Fruit fly (Drosophila melanogaster) whole organism, embryonic: ENCODE data around the gene CG14054.

Experiments
- Asciz ChIP-seq: fragments of 200-800 bp; sonication (Bioruptor generic); optimal IDR thresholded peaks from 2 replicates; lab custom pipeline; 2017; ENCODE audit warnings: missing biosample characterization, mild to moderate bottlenecking, missing genetic modification characterization, missing genetic modification reagents
- B-H2 ChIP-seq: fragments of 200-800 bp; sonication (Bioruptor generic); optimal IDR thresholded peaks from 2 replicates; lab custom pipeline; 2018; ENCODE audit warnings: missing biosample characterization, mild to moderate bottlenecking, missing genetic modification characterization
- BEAF-32 ChIP-seq: fragments of 200-800 bp; sonication (Bioruptor generic); optimal IDR thresholded peaks from 3 replicates; lab custom pipeline; 2017; ENCODE audit warnings: missing biosample characterization, missing genetic modification characterization, mild to moderate bottlenecking, moderate library complexity, missing genetic modification reagents
- CG13424 ChIP-seq: fragments of 200-800 bp; sonication (Bioruptor generic); optimal IDR thresholded peaks from 2 replicates; lab custom pipeline; 2019; ENCODE audit warnings: missing biosample characterization, mild to moderate bottlenecking, missing genetic modification characterization, moderate library complexity
- CG13624 ChIP-seq: fragments of 200-800 bp; sonication (Bioruptor generic); optimal IDR thresholded peaks from 2 replicates; lab custom pipeline; 2016; ENCODE audit warnings: missing biosample characterization, missing genetic modification characterization
- CG14050 ChIP-seq: fragments of 200-800 bp; sonication (Bioruptor generic); IDR thresholded peaks from 3 replicates; pipeline ENCODE4 v1.3.6; 2022; ENCODE audit warnings: missing biosample characterization, missing genetic modification characterization
- CG15269 ChIP-seq: fragments of 200-800 bp; sonication (Bioruptor generic); optimal IDR thresholded peaks from 2 replicates; lab custom pipeline; 2018; ENCODE audit warnings: missing biosample characterization, mild to moderate bottlenecking, missing genetic modification characterization, moderate library complexity
- CG15514 ChIP-seq: fragments of 200-800 bp; sonication (Bioruptor generic); optimal IDR thresholded peaks from 3 replicates; lab custom pipeline; 2017; ENCODE audit warnings: missing biosample characterization, missing genetic modification characterization, mild to moderate bottlenecking, moderate library complexity, missing genetic modification reagents
- CG1603 ChIP-seq: fragments of 200-800 bp; sonication (Bioruptor generic); optimal IDR thresholded peaks from 2 replicates; lab custom pipeline; 2019; ENCODE audit warnings: missing biosample characterization, mild to moderate bottlenecking, missing genetic modification characterization, moderate library complexity
- CG18262 ChIP-seq: fragments of 200-800 bp; optimal IDR thresholded peaks from 3 replicates; lab custom pipeline; 2019; ENCODE audit warnings: missing biosample characterization, mild to moderate bottlenecking, missing genetic modification characterization, moderate library complexity
- CG18599 ChIP-seq: fragments of 200-800 bp; sonication (Bioruptor generic); optimal IDR thresholded peaks from 3 replicates; lab custom pipeline; 2017; ENCODE audit warnings: missing biosample characterization, missing genetic modification characterization, mild to moderate bottlenecking, moderate library complexity, missing genetic modification reagents
- CG4360 ChIP-seq: fragments of 200-800 bp; sonication (Bioruptor generic); IDR thresholded peaks from 2 replicates; pipeline ENCODE4 v1.3.6; 2022; ENCODE audit warnings: missing biosample characterization, missing genetic modification characterization
- CG5245 ChIP-seq: fragments of 200-800 bp; sonication (Bioruptor generic); optimal IDR thresholded peaks from 3 replicates; lab custom pipeline; 2016; ENCODE audit warnings: missing biosample characterization, missing genetic modification characterization
- CG6654 ChIP-seq: fragments of 200-800 bp; sonication (Bioruptor generic); optimal IDR thresholded peaks from 2 replicates; lab custom pipeline; 2017; ENCODE audit warnings: missing biosample characterization, mild to moderate bottlenecking, missing genetic modification characterization
- CG7357 ChIP-seq: fragments of 200-800 bp; sonication (Bioruptor generic); IDR thresholded peaks from 3 replicates; pipeline ENCODE4 v1.3.6; 2022; ENCODE audit warnings: missing biosample characterization, missing genetic modification characterization
- CG7745 ChIP-seq: fragments of 200-800 bp; sonication (Bioruptor generic); optimal IDR thresholded peaks from 2 replicates; lab custom pipeline; 2018; ENCODE audit warnings: missing biosample characterization, mild to moderate bottlenecking, missing genetic modification characterization, moderate library complexity
- CG8359 ChIP-seq: fragments of 200-800 bp; sonication (Bioruptor generic); optimal IDR thresholded peaks from 2 replicates; lab custom pipeline; 2017; ENCODE audit warnings: missing biosample characterization, mild to moderate bottlenecking, missing genetic modification characterization, borderline replicate concordance
- CG9876 ChIP-seq: fragments of 200-800 bp; sonication (Bioruptor generic); optimal IDR thresholded peaks from 2 replicates; lab custom pipeline; 2016; ENCODE audit warnings: missing biosample characterization, missing genetic modification characterization
- CHES-1-like ChIP-seq: fragments of 200-800 bp; sonication (Bioruptor generic); optimal IDR thresholded peaks from 2 replicates; lab custom pipeline; 2016; ENCODE audit warnings: missing biosample characterization, missing genetic modification characterization
- CTCF ChIP-seq: fragments of 200-800 bp; sonication (Bioruptor generic); optimal IDR thresholded peaks from 2 replicates; lab custom pipeline; 2017; ENCODE audit warnings: missing biosample characterization, mild to moderate bottlenecking, missing genetic modification characterization, moderate library complexity
- Dp ChIP-seq: fragments of 200-800 bp; sonication (Bioruptor generic); optimal IDR thresholded peaks from 2 replicates; lab custom pipeline; 2018; ENCODE audit warnings: missing biosample characterization, mild to moderate bottlenecking, missing genetic modification characterization, moderate library complexity
- HLH54F ChIP-seq: fragments of 200-800 bp; sonication (Bioruptor generic); optimal IDR thresholded peaks from 3 replicates; lab custom pipeline; 2016; ENCODE audit warnings: missing biosample characterization, missing genetic modification characterization
- HLHmδ ChIP-seq: fragments of 200-800 bp; sonication (Bioruptor generic); optimal IDR thresholded peaks from 2 replicates; lab custom pipeline; 2018; ENCODE audit warnings: missing biosample characterization, mild to moderate bottlenecking, missing genetic modification characterization, moderate library complexity
- Hr39 ChIP-seq: fragments of >200 bp; optimal IDR thresholded peaks from 2 replicates; lab custom pipeline; 2017
- Lhr ChIP-seq: fragments of 200-800 bp; sonication (Bioruptor generic); optimal IDR thresholded peaks from 3 replicates; lab custom pipeline; 2017; ENCODE audit warnings: mild to moderate bottlenecking, missing biosample characterization, missing genetic modification reagents, missing genetic modification characterization
- Neu2 ChIP-seq: fragments of 200-800 bp; sonication (Bioruptor generic); optimal IDR thresholded peaks from 3 replicates; lab custom pipeline; 2016; ENCODE audit warnings: missing biosample characterization, missing genetic modification characterization, borderline replicate concordance
- Oaz ChIP-seq: fragments of 200-800 bp; sonication (Bioruptor generic); IDR thresholded peaks from 2 replicates; pipeline ENCODE4 v1.3.6; 2022; ENCODE audit warnings: missing biosample characterization, missing genetic modification characterization
- Opbp ChIP-seq: fragments of 200-800 bp; sonication (Bioruptor generic); IDR thresholded peaks from 3 replicates; pipeline ENCODE4 v1.3.6; 2022; ENCODE audit warnings: missing biosample characterization, missing genetic modification characterization; ENCODE audit not compliant: partially characterized antibody
- Rfx ChIP-seq: fragments of 200-800 bp; sonication (Bioruptor generic); IDR thresholded peaks from 2 replicates; pipeline ENCODE4 v1.3.6; 2022; ENCODE audit warnings: missing biosample characterization, missing genetic modification characterization
- Scr ChIP-seq: fragments of 200-800 bp; sonication (Bioruptor generic); IDR thresholded peaks from 2 replicates; pipeline ENCODE4 v1.3.6; 2022; ENCODE audit warnings: missing biosample characterization, missing genetic modification characterization; ENCODE audit not compliant: partially characterized antibody
- YL-1 ChIP-seq: fragments of 200-800 bp; sonication (Bioruptor generic); optimal IDR thresholded peaks from 3 replicates; lab custom pipeline; 2017; ENCODE audit warnings: missing biosample characterization, mild to moderate bottlenecking, missing genetic modification characterization
- aop ChIP-seq: fragments of 200-800 bp; sonication (Bioruptor generic); IDR thresholded peaks from 2 replicates; pipeline ENCODE4 v1.3.6; 2022; ENCODE audit warnings: missing biosample characterization, missing genetic modification characterization
- bab2 ChIP-seq: fragments of 200-800 bp; sonication (Bioruptor generic); optimal IDR thresholded peaks from 2 replicates; lab custom pipeline; 2016; ENCODE audit warnings: missing biosample characterization, missing genetic modification characterization
- bcd ChIP-seq: fragments of 200-800 bp; sonication (Bioruptor generic); optimal IDR thresholded peaks from 2 replicates; lab custom pipeline; 2017; ENCODE audit warnings: missing biosample characterization, mild to moderate bottlenecking, missing genetic modification characterization
- br ChIP-seq: fragments of >200 bp; optimal IDR thresholded peaks from 2 replicates; lab custom pipeline; 2017
- cas ChIP-seq: fragments of 200-800 bp; sonication (Bioruptor generic); IDR thresholded peaks from 2 replicates; pipeline ENCODE4 v1.3.6; 2022; ENCODE audit warnings: missing biosample characterization, missing genetic modification characterization
- dimm ChIP-seq: fragments of 200-800 bp; sonication (Bioruptor generic); IDR thresholded peaks from 2 replicates; pipeline ENCODE4 v1.3.6; 2022; ENCODE audit warnings: missing biosample characterization, missing genetic modification characterization
- eve ChIP-seq, 2 experiments: fragments of >200 bp; optimal IDR thresholded peaks; 2 replicates each; lab custom pipeline; 2017; ENCODE audit warnings: missing biosample characterization in 2 of 2, missing genetic modification characterization in 2 of 2
- grau ChIP-seq: fragments of 200-800 bp; optimal IDR thresholded peaks from 3 replicates; lab custom pipeline; 2019; ENCODE audit warnings: missing biosample characterization, mild to moderate bottlenecking, missing genetic modification characterization, moderate library complexity
- kah ChIP-seq: fragments of 200-800 bp; sonication (Bioruptor generic); optimal IDR thresholded peaks from 2 replicates; lab custom pipeline; 2018; ENCODE audit warnings: missing biosample characterization, mild to moderate bottlenecking, missing genetic modification characterization
- lilli ChIP-seq: fragments of 200-800 bp; sonication (Bioruptor generic); optimal IDR thresholded peaks from 3 replicates; lab custom pipeline; 2016; ENCODE audit warnings: missing biosample characterization, missing genetic modification characterization
- mirr ChIP-seq: fragments of 200-800 bp; sonication (Bioruptor generic); optimal IDR thresholded peaks from 3 replicates; lab custom pipeline; 2018; ENCODE audit warnings: missing biosample characterization, mild to moderate bottlenecking, missing genetic modification characterization
- oc ChIP-seq: fragments of 200-800 bp; sonication (Bioruptor generic); optimal IDR thresholded peaks from 2 replicates; lab custom pipeline; 2018; ENCODE audit warnings: missing biosample characterization, mild to moderate bottlenecking, missing genetic modification characterization, moderate library complexity
- pfk ChIP-seq: fragments of 200-800 bp; sonication (Bioruptor generic); optimal IDR thresholded peaks from 2 replicates; lab custom pipeline; 2018; ENCODE audit warnings: missing biosample characterization, mild to moderate bottlenecking, missing genetic modification characterization, moderate library complexity
- pzg ChIP-seq: fragments of 200-800 bp; sonication (Bioruptor generic); optimal IDR thresholded peaks from 3 replicates; lab custom pipeline; 2018; ENCODE audit warnings: missing biosample characterization, mild to moderate bottlenecking, missing genetic modification characterization, moderate library complexity
- salm ChIP-seq: fragments of 200-800 bp; sonication (Bioruptor generic); optimal IDR thresholded peaks from 2 replicates; lab custom pipeline; 2018; ENCODE audit warnings: missing biosample characterization, mild to moderate bottlenecking, missing genetic modification characterization
- sens-2 ChIP-seq: fragments of 200-800 bp; sonication (Bioruptor generic); IDR thresholded peaks from 2 replicates; pipeline ENCODE4 v1.3.6; 2022; ENCODE audit warnings: missing biosample characterization, missing genetic modification characterization
- so ChIP-seq: fragments of 200-800 bp; sonication (Bioruptor generic); IDR thresholded peaks from 3 replicates; pipeline ENCODE4 v1.3.6; 2022; ENCODE audit warnings: missing biosample characterization, missing genetic modification characterization
- tgo ChIP-seq: fragments of 200-800 bp; sonication (Bioruptor generic); IDR thresholded peaks from 3 replicates; pipeline ENCODE4 v1.3.6; 2022; ENCODE audit warnings: missing biosample characterization, missing genetic modification characterization
- unpg ChIP-seq: fragments of 200-800 bp; sonication (Bioruptor generic); optimal IDR thresholded peaks from 3 replicates; lab custom pipeline; 2018; ENCODE audit warnings: missing biosample characterization, mild to moderate bottlenecking, missing genetic modification characterization, moderate library complexity
- z ChIP-seq: fragments of 200-800 bp; sonication (Bioruptor generic); IDR thresholded peaks from 3 replicates; pipeline ENCODE4 v1.3.6; 2022; ENCODE audit warnings: missing biosample characterization, missing genetic modification characterization

The CG14054 gene

DNA sequence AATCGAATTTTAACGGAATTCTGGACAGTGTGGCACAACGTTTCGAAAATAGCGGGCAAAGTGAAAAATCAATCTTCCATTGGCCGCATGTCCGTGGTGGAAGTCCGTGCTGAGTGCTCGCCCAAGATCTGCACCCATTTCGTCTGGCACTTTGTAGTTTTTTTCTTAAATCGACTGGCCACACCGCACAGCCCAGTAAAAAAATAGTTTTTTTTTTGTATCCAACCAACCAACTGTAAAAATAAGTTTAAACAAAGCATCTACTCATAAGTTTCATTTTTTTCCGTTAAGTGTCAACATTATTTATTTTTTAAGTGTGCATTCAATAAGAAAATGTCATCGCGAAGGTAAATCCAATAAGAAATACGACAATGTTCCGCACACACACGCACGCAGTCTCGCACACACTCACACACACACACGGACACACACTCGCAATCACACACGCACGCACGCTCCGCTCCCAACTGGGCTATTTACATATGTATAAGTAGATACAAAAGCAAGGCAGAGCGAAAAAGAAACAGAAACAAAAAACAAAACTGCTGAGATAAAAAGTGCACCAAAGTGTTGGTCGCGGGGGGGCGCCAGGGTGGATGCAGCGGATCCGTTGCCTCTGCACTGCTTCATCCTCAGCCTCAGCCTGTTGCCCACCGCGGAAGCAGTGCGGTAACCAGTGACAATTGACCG lies 28.1 kb upstream of the CG14054 start, which contains the start of gene csw (continued):
- TF ChIP-seq CG8359 (GFP tag; lab: Kevin White, UChicago) (no peak), cas (GFP tag; lab: Robert Waterston, UW) (no peak), so (no peak), CHES-1-like (GFP tag; lab: Kevin White, UChicago) (peak; percentile 63), salm (tag; lab: Kevin White, UChicago) (no peak), CG13624 (peak; percentile 49), CG18599 (GFP tag; lab: Kevin White, UChicago) (peak; percentile 31), BEAF-32 (GFP tag; lab: Kevin White, UChicago) (peak; percentile 55), unpg (no peak), Neu2 (GFP tag; lab: Kevin White, UChicago) (no peak), pzg (GFP tag; lab: Kevin White, UChicago) (peak; percentile 96), YL-1 (peak; percentile 72), br (no peak), tgo (GFP tag; lab: Robert Waterston, UW) (no peak), CG6654 (GFP tag; lab: Kevin White, UChicago) (no peak), kah (GFP tag; lab: Kevin White, UChicago) (no peak), CG15269 (tag; lab: Kevin White, UChicago) (peak; percentile 5), CG14050 (no peak), lilli (GFP tag; lab: Kevin White, UChicago) (peak; percentile 64), Opbp (GFP tag; lab: Robert Waterston, UW) (0 out of 3 replicates have a peak, but pooled peaks have one; percentile 50), Scr (no peak), aop (GFP tag; lab: Robert Waterston, UW) (no peak), CG7745 (tag; lab: Kevin White, UChicago) (no peak), B-H2 (GFP tag; lab: Kevin White, UChicago) (peak; percentile 57), CG13424 (tag; lab: Kevin White, UChicago) (no peak), dimm (GFP tag; lab: Robert Waterston, UW) (no peak), mirr (GFP tag; lab: Kevin White, UChicago) (no peak), bcd (peak; percentile 30), pfk (GFP tag; lab: Kevin White, UChicago) (no peak), Dp (GFP tag; lab: Kevin White, UChicago) (peak; percentile 75), Asciz (peak; percentile 53), oc (no peak), Hr39 (lab: Kevin White, UChicago) (no peak), grau (peak; percentile 29), CG15514 (GFP tag; lab: Kevin White, UChicago) (peak; percentile 90), CG9876 (no peak), Rfx (GFP tag; lab: Robert Waterston, UW) (peak; percentile 59), CG7357 (GFP tag; lab: Robert Waterston, UW) (no peak), HLHmδ (GFP tag; lab: Kevin White, UChicago) (no peak), sens-2 (GFP tag; lab: Robert Waterston, UW) (no peak), Oaz (GFP tag; lab: Robert Waterston, UW) (no peak), eve (GFP tag; optimal IDR thresholded peaks at IDR 0.05; lab: Kevin White, UChicago) (no peak), CG1603 (peak; percentile 86), bab2 (GFP tag; lab: Kevin White, UChicago) (peak; percentile 6), CG5245 (GFP tag; lab: Kevin White, UChicago) (no peak), CTCF (peak; percentile 76), CG18262 (tag; lab: Kevin White, UChicago) (no peak), z (GFP tag; lab: Robert Waterston, UW) (no peak), CG4360 (GFP tag; lab: Robert Waterston, UW) (no peak), HLH54F (GFP tag; lab: Kevin White, UChicago) (peak; percentile 49), Lhr (GFP tag; lab: Kevin White, UChicago) (peak; percentile 95)
